Worm (Caenorhabditis elegans) whole organism, L4 larva: ENCODE measurements around the gene ace-3.

ENCODE experiments used
- F26F4.8 ChIP-seq: fragments of 200-800 bp; sonication (Bioruptor generic); conservative IDR thresholded peaks from 2 replicates; pipeline ENCODE4 v1.3.6; 2022; ENCODE audit warnings: missing genetic modification characterization, missing compliant biosample characterization
- R02D3.7 ChIP-seq: fragments of 150-350 bp; sonication (generic microtip); optimal IDR thresholded peaks from 3 replicates; lab custom pipeline; 2014; ENCODE audit warnings: missing biosample characterization, missing genetic modification characterization
- aha-1 ChIP-seq: fragments of 150-350 bp; peaks from one replicate; lab custom pipeline; 2014; ENCODE audit warnings: missing biosample characterization, missing genetic modification characterization
- ama-1 ChIP-seq: fragments of 150-350 bp; optimal IDR thresholded peaks from 2 replicates; lab custom pipeline; 2014; ENCODE audit warnings: inconsistent platforms, mixed read lengths
- arid-1 ChIP-seq: fragments of 200-800 bp; sonication (Bioruptor generic); conservative IDR thresholded peaks from 2 replicates; pipeline ENCODE4 v1.3.6; 2022; ENCODE audit warnings: missing genetic modification reagents, missing genetic modification characterization, missing compliant biosample characterization
- ceh-20 ChIP-seq: fragments of 200-800 bp; sonication (Bioruptor generic); IDR thresholded peaks from 2 replicates; pipeline ENCODE4 v1.3.6; 2022; ENCODE audit warnings: missing genetic modification reagents, missing genetic modification characterization, missing compliant biosample characterization
- ceh-32 ChIP-seq: sonication (generic microtip); optimal IDR thresholded peaks from 2 replicates; lab custom pipeline; 2016; ENCODE audit warnings: mild to moderate bottlenecking, missing genetic modification characterization, missing compliant biosample characterization; ENCODE audit not compliant: poor library complexity
- daf-8 ChIP-seq: fragments of 200-800 bp; sonication (Bioruptor generic); IDR thresholded peaks from 2 replicates; pipeline ENCODE4 v1.3.6; 2022; ENCODE audit warnings: missing genetic modification characterization, missing compliant biosample characterization
- dmd-6 ChIP-seq: fragments of 200-800 bp; sonication (Bioruptor generic); IDR thresholded peaks from 2 replicates; pipeline ENCODE4 v1.3.6; 2022; ENCODE audit warnings: missing genetic modification reagents, missing genetic modification characterization, missing compliant biosample characterization
- dpl-1 ChIP-seq: fragments of 150-350 bp; optimal IDR thresholded peaks from 2 replicates; lab custom pipeline; 2014; ENCODE audit warnings: missing biosample characterization, missing genetic modification reagents, missing genetic modification characterization
- egl-27 ChIP-seq: sonication (generic microtip); optimal IDR thresholded peaks from 3 replicates; lab custom pipeline; 2017; ENCODE audit warnings: missing biosample characterization, missing genetic modification reagents, missing genetic modification characterization
- egl-43 ChIP-seq: fragments of 200-800 bp; sonication (Bioruptor generic); IDR thresholded peaks from 2 replicates; pipeline ENCODE4 v1.3.6; 2022; ENCODE audit warnings: missing genetic modification reagents, missing genetic modification characterization, missing compliant biosample characterization
- fos-1 ChIP-seq: fragments of 150-350 bp; optimal IDR thresholded peaks from 2 replicates; lab custom pipeline; 2014; ENCODE audit warnings: missing biosample characterization, missing genetic modification characterization
- hif-1 ChIP-seq, 2 experiments: sonication (generic microtip); optimal IDR thresholded peaks; 2 replicates each; lab custom pipeline; 2016 to 2017; ENCODE audit warnings: missing compliant biosample characterization in 2 of 2, missing genetic modification characterization in 2 of 2, missing genetic modification reagents in 2 of 2, missing genotype in 2 of 2, mild to moderate bottlenecking in 1 of 2
- hlh-30 ChIP-seq: sonication (generic microtip); optimal IDR thresholded peaks from 2 replicates; lab custom pipeline; 2017; ENCODE audit warnings: antibody characterized with exemption, mild to moderate bottlenecking, missing genetic modification characterization, missing compliant biosample characterization; ENCODE audit not compliant: insufficient read depth
- hmg-1.1 ChIP-seq: fragments of 200-800 bp; sonication (Bioruptor generic); IDR thresholded peaks from 2 replicates; pipeline ENCODE4 v1.3.6; 2022; ENCODE audit warnings: missing genetic modification reagents, missing genetic modification characterization, missing compliant biosample characterization
- lim-7 ChIP-seq: fragments of 200-800 bp; sonication (Bioruptor generic); IDR thresholded peaks from 2 replicates; pipeline ENCODE4 v1.3.6; 2022; ENCODE audit warnings: missing genetic modification characterization, missing compliant biosample characterization
- lin-15B ChIP-seq: fragments of 150-350 bp; sonication (generic microtip); optimal IDR thresholded peaks from 3 replicates; lab custom pipeline; 2014; ENCODE audit warnings: missing biosample characterization, missing genetic modification characterization
- lin-39 ChIP-seq: fragments of 150-350 bp; optimal IDR thresholded peaks from 2 replicates; lab custom pipeline; 2014; ENCODE audit warnings: missing biosample characterization, missing genetic modification reagents, missing genetic modification characterization
- lir-3 ChIP-seq: sonication (generic microtip); optimal IDR thresholded peaks from 2 replicates; lab custom pipeline; 2016; ENCODE audit warnings: mild to moderate bottlenecking, missing genetic modification characterization, missing compliant biosample characterization
- lsy-2 ChIP-seq, 2 experiments: fragments of 150-350 bp in 1 of 2; sonication (generic microtip) in 1 of 2; optimal IDR thresholded peaks; 2 replicates each; lab custom pipeline; 2014 to 2017; ENCODE audit warnings: missing biosample characterization in 2 of 2, missing genetic modification characterization in 2 of 2
- madf-5 ChIP-seq, 2 experiments: fragments of 200-800 bp; sonication (Bioruptor generic); IDR thresholded peaks; 2 replicates each; pipeline ENCODE4 v1.3.6; 2022; ENCODE audit warnings: missing compliant biosample characterization in 2 of 2, missing genetic modification characterization in 2 of 2
- madf-9 ChIP-seq: fragments of 200-800 bp; sonication (Bioruptor generic); conservative IDR thresholded peaks from 2 replicates; pipeline ENCODE4 v1.3.6; 2022; ENCODE audit warnings: missing genetic modification reagents, missing genetic modification characterization, missing compliant biosample characterization
- mdt-29 ChIP-seq: fragments of 200-800 bp; sonication (Bioruptor generic); IDR thresholded peaks from 2 replicates; pipeline ENCODE4 v1.3.6; 2022; ENCODE audit warnings: missing genetic modification reagents, missing genetic modification characterization, missing compliant biosample characterization
- mep-1 ChIP-seq: fragments of 150-350 bp; sonication (generic microtip); optimal IDR thresholded peaks from 3 replicates; lab custom pipeline; 2014; ENCODE audit warnings: missing biosample characterization, missing genetic modification characterization
- mes-2 ChIP-seq: sonication (generic microtip); optimal IDR thresholded peaks from 2 replicates; lab custom pipeline; 2016; ENCODE audit warnings: missing genotype, mild to moderate bottlenecking, missing genetic modification characterization, missing compliant biosample characterization; ENCODE audit not compliant: poor library complexity, severe bottlenecking
- mxl-3 ChIP-seq: fragments of 200-800 bp; sonication (Bioruptor generic); optimal IDR thresholded peaks from 2 replicates; lab custom pipeline; 2018; ENCODE audit warnings: mild to moderate bottlenecking, missing genetic modification characterization, missing compliant biosample characterization
- nhr-102 ChIP-seq: sonication (generic microtip); optimal IDR thresholded peaks from 2 replicates; lab custom pipeline; 2016; ENCODE audit warnings: mild to moderate bottlenecking, missing genetic modification characterization, moderate library complexity, missing compliant biosample characterization
- nhr-111 ChIP-seq: fragments of 200-800 bp; sonication (Bioruptor generic); optimal IDR thresholded peaks from 2 replicates; lab custom pipeline; 2018; ENCODE audit warnings: mild to moderate bottlenecking, missing genetic modification characterization, missing compliant biosample characterization
- nhr-48 ChIP-seq: sonication (generic microtip); optimal IDR thresholded peaks from 2 replicates; lab custom pipeline; 2016; ENCODE audit warnings: mild to moderate bottlenecking, missing genetic modification characterization, missing compliant biosample characterization
- nhr-6 ChIP-seq: fragments of 150-350 bp; optimal IDR thresholded peaks from 2 replicates; lab custom pipeline; 2014; ENCODE audit warnings: missing biosample characterization, missing genetic modification characterization
- nhr-77 ChIP-seq: fragments of 150-350 bp; optimal IDR thresholded peaks from 2 replicates; lab custom pipeline; 2014; ENCODE audit warnings: missing biosample characterization, missing genetic modification characterization
- pha-4 ChIP-seq, 2 experiments: fragments of 150-350 bp in 1 of 2; fragments of 200-800 bp in 1 of 2; sonication (Bioruptor generic) in 1 of 2; IDR thresholded peaks in 1 of 2; optimal IDR thresholded peaks in 1 of 2; 2 replicates each; pipeline versions ENCODE4 v1.3.6 to Lab custom; 2014 to 2022; ENCODE audit warnings: missing genetic modification characterization in 2 of 2, missing genetic modification reagents in 2 of 2, missing biosample characterization in 1 of 2, missing compliant biosample characterization in 1 of 2
- pqm-1 ChIP-seq: sonication (generic microtip); optimal IDR thresholded peaks from 2 replicates; lab custom pipeline; 2017; ENCODE audit warnings: missing biosample characterization, missing genetic modification characterization
- set-16 ChIP-seq: fragments of 200-800 bp; sonication (Bioruptor generic); IDR thresholded peaks from 2 replicates; pipeline ENCODE4 v1.3.6; 2022; ENCODE audit warnings: missing genetic modification reagents, missing genetic modification characterization, missing compliant biosample characterization
- skn-1 ChIP-seq: fragments of 150-350 bp; optimal IDR thresholded peaks from 2 replicates; lab custom pipeline; 2014; ENCODE audit warnings: missing biosample characterization, missing genetic modification characterization
- snpc-4 ChIP-seq: fragments of 150-350 bp; optimal IDR thresholded peaks from 2 replicates; lab custom pipeline; 2014; ENCODE audit warnings: missing biosample characterization, missing genetic modification characterization
- spr-1 ChIP-seq: sonication (generic microtip); optimal IDR thresholded peaks from 2 replicates; lab custom pipeline; 2016; ENCODE audit warnings: mild to moderate bottlenecking, missing genetic modification characterization, missing compliant biosample characterization
- spr-3 ChIP-seq: fragments of 200-800 bp; sonication (Bioruptor generic); optimal IDR thresholded peaks from 2 replicates; lab custom pipeline; 2018; ENCODE audit warnings: mild to moderate bottlenecking, missing genetic modification characterization, missing compliant biosample characterization
- tra-1 ChIP-seq: fragments of 200-800 bp; sonication (Bioruptor generic); IDR thresholded peaks from 2 replicates; pipeline ENCODE4 v1.3.6; 2022; ENCODE audit warnings: missing genetic modification reagents, missing genetic modification characterization, missing compliant biosample characterization
- unc-130 ChIP-seq: sonication (generic microtip); optimal IDR thresholded peaks from 2 replicates; lab custom pipeline; 2016; ENCODE audit warnings: missing genetic modification reagents, missing genetic modification characterization, missing compliant biosample characterization
- unc-39 ChIP-seq: sonication (generic microtip); optimal IDR thresholded peaks from 2 replicates; lab custom pipeline; 2017; ENCODE audit warnings: missing biosample characterization, missing genetic modification characterization
- unc-62 ChIP-seq, 3 experiments: fragments of 150-350 bp in 1 of 3; sonication (generic microtip); optimal IDR thresholded peaks in 2 of 3; peaks in 1 of 3; 1 replicate in 1 of 3; 2 replicates in 2 of 3; lab custom pipeline; 2014 to 2017; ENCODE audit warnings: missing biosample characterization in 3 of 3, missing genetic modification characterization in 3 of 3, missing genetic modification reagents in 3 of 3, missing genotype in 1 of 3
- vab-7 ChIP-seq: fragments of 200-800 bp; sonication (Bioruptor generic); IDR thresholded peaks from 2 replicates; pipeline ENCODE4 v1.3.6; 2022; ENCODE audit warnings: missing genetic modification reagents, missing genetic modification characterization, missing compliant biosample characterization
- zfp-3 ChIP-seq: fragments of 200-800 bp; sonication (Bioruptor generic); conservative IDR thresholded peaks from 2 replicates; pipeline ENCODE4 v1.3.6; 2022; ENCODE audit warnings: missing genetic modification reagents, missing genetic modification characterization, missing compliant biosample characterization

Gene ace-3

DNA sequence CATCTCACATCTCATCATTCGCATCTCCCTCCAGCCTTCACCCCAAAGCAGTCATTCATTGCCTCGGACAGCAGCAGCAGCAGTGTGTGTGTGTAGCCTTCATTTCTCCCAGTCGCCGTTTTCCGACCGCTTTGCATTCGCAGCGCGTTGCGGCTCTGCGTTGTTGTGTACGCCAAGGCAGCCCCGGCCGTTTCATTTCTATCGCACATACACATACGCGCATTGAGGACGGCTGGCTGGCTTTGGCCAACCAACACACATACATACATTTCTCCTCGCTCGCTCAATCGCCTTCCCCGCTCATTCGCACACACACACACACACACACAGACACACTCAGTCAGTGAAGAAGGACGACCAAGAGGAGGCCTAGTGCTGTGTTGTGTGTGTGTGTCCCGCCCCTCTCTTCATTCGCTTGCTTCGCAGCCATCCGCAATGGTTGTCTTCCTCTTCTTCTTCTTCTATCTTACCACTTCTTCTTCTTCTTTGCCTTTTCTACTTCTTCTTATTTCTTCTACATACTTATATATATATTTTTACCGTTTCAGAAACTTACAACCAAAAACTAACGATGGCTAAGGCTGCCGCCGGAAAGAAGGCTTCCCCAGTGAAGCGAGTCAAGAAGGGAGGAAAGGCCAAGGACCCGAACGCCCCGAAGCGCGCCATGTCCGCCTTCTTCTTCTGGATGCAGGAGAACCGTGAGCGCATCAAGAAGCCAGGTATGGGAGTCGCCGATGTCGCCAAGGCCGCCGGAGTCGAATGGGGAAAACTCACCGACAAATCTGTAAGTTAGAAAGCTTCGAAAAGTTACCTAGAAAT lies 44.9 kb downstream of the ace-3 start, which contains the start of gene hmg-1.1 (continued):
- no peak for TF ChIP-seq lir-3 (tag; lab: Kevin White, UChicago)
- peak; percentile 66 for TF ChIP-seq spr-3 (GFP tag; lab: Kevin White, UChicago)
- TF ChIP-seq spr-1 (tag; lab: Kevin White, UChicago): peak; percentile 43
- peak; percentile 74 for TF ChIP-seq dpl-1 (GFP tag; lab: Kevin White, UChicago)
- TF ChIP-seq hmg-1.1 (GFP tag; lab: Robert Waterston, UW): peak; percentile 94
- TF ChIP-seq unc-62 (GFP tag; optimal IDR thresholded peaks at IDR 0.05 in 1 of 2; lab: Kevin White, UChicago): peak in 1 of 2 experiments; percentile 99
- no peak for TF ChIP-seq unc-62 (tag; optimal IDR thresholded peaks at IDR 0.05; lab: Kevin White, UChicago)
- TF ChIP-seq unc-39: no peak
- TF ChIP-seq mxl-3 (GFP tag; lab: Kevin White, UChicago): peak; percentile 91
- peak; percentile 40; the same call in 1 of the 2 replicates for TF ChIP-seq madf-9 (GFP tag; lab: Robert Waterston, UW)
- peak; percentile 34 for TF ChIP-seq hlh-30
- TF ChIP-seq nhr-6 (tag; lab: Kevin White, UChicago): peak; percentile 55
- peak; percentile 66; the same call in 1 of the 2 replicates for TF ChIP-seq egl-43 (GFP tag; lab: Robert Waterston, UW)
- TF ChIP-seq arid-1: peak; percentile 35; the same call in 1 of the 2 replicates
- TF ChIP-seq dmd-6 (GFP tag; lab: Robert Waterston, UW): peak; percentile 71
- TF ChIP-seq lin-39 (tag; lab: Kevin White, UChicago): no peak
- peak; percentile 40 for TF ChIP-seq ama-1 (lab: Kevin White, UChicago)
- TF ChIP-seq madf-5 (GFP tag; IDR thresholded peaks at IDR 0.05; lab: Robert Waterston, UW): 0 out of 4 replicates have a peak, but pooled peaks of 1 of the 2 experiments have one; percentile 9
- no peak for TF ChIP-seq skn-1 (tag; lab: Kevin White, UChicago)
- peak; percentile 94 for TF ChIP-seq nhr-77 (tag; lab: Kevin White, UChicago)
- peak; percentile 55; the same call in 1 of the 2 replicates for TF ChIP-seq ceh-20 (GFP tag; lab: Robert Waterston, UW)
- TF ChIP-seq aha-1 (tag; lab: Kevin White, UChicago): peak; percentile 99
- TF ChIP-seq nhr-48 (tag; lab: Kevin White, UChicago): peak; percentile 41
- TF ChIP-seq set-16 (GFP tag; lab: Robert Waterston, UW): peak; percentile 83
- TF ChIP-seq hif-1 (tag; optimal IDR thresholded peaks at IDR 0.05; lab: Kevin White, UChicago): peak; percentile 56 to 89
- TF ChIP-seq pqm-1 (tag; lab: Kevin White, UChicago): peak; percentile 22
- peak; percentile 11 for TF ChIP-seq unc-130 (GFP tag; lab: Kevin White, UChicago)
- peak; percentile 65 for TF ChIP-seq tra-1 (GFP tag; lab: Robert Waterston, UW)
- peak; percentile 53; the same call in 1 of the 2 replicates for TF ChIP-seq pha-4 (GFP tag; IDR thresholded peaks at IDR 0.05; lab: Robert Waterston, UW)
- TF ChIP-seq pha-4 (tag; optimal IDR thresholded peaks at IDR 0.05; lab: Kevin White, UChicago): peak; percentile 46
- peak; percentile 44 for TF ChIP-seq mes-2 (tag; lab: Kevin White, UChicago)
- TF ChIP-seq egl-27 (tag; lab: Kevin White, UChicago): no peak
- TF ChIP-seq nhr-111 (GFP tag; lab: Kevin White, UChicago): peak; percentile 5
- TF ChIP-seq vab-7 (GFP tag; lab: Robert Waterston, UW): 0 out of 2 replicates have a peak, but pooled peaks have one; percentile 42
- TF ChIP-seq snpc-4 (tag; lab: Kevin White, UChicago): no peak

DNA sequence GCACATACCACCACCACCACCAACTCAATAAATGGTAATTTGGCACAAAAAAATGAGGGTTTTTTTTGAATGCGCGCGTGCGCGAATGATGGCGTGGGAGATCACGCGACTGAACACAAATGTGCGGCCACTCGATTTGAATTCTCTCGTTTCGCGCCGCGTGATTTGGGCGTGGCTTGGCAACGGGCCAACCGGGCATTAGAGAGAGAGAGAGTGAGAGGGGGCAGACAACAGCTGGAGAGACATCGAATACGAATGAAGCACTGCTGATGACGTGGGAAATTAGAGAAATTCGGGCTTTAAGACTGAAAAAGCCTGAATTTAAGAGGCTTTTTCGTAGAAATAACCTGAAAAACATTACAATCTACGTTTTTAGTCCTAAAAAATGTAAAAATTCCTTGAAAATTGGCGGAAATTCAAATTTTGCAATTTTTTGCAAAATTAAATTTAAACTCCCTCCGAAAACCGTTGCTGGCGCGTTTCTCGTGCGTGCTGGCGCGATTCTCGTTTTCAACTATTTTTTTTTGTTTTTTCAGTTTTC lies 46.0 kb downstream of the ace-3 start:
- TF ChIP-seq mxl-3 (GFP tag; lab: Kevin White, UChicago) (peak; percentile 91), fos-1 (tag; lab: Kevin White, UChicago) (peak; percentile 64), ama-1 (lab: Kevin White, UChicago) (peak; percentile 81), F26F4.8 (GFP tag; lab: Robert Waterston, UW) (no peak), unc-62 (GFP tag; optimal IDR thresholded peaks at IDR 0.05 in 1 of 2; lab: Kevin White, UChicago) (peak in 1 of 2 experiments; percentile 99), unc-62 (tag; optimal IDR thresholded peaks at IDR 0.05; lab: Kevin White, UChicago) (peak; percentile 5), lin-15B (tag; lab: Kevin White, UChicago) (peak; percentile 19), unc-39 (no peak), zfp-3 (GFP tag; lab: Robert Waterston, UW) (peak; percentile 92), mdt-29 (GFP tag; lab: Robert Waterston, UW) (peak; percentile 54; the same call in 1 of the 2 replicates), mep-1 (peak; percentile 96), lsy-2 (tag; optimal IDR thresholded peaks at IDR 0.05; lab: Kevin White, UChicago) (peak; percentile 49 to 84), lim-7 (peak; percentile 53; the same call in 1 of the 2 replicates), R02D3.7 (tag; lab: Kevin White, UChicago) (no peak), daf-8 (peak; percentile 29; the same call in 1 of the 2 replicates), ceh-32 (peak; percentile 29), nhr-102 (tag; lab: Kevin White, UChicago) (peak; percentile 95)
